Worm (Caenorhabditis elegans) whole organism, L1 larva: ENCODE measurements around the gene rabr-1.

Experiments used
- C34B4.2 ChIP-seq: sonication (generic microtip); optimal IDR thresholded peaks from 2 replicates; lab custom pipeline; 2017; ENCODE audit warnings: mild to moderate bottlenecking, missing genetic modification characterization, missing compliant biosample characterization
- F16B12.6 ChIP-seq: fragments of 150-350 bp; optimal IDR thresholded peaks from 2 replicates; lab custom pipeline; 2014; ENCODE audit warnings: missing biosample characterization, missing genetic modification characterization
- alr-1 ChIP-seq: fragments of 200-800 bp; sonication (Bioruptor generic); optimal IDR thresholded peaks from 2 replicates; lab custom pipeline; 2018; ENCODE audit warnings: borderline replicate concordance, mild to moderate bottlenecking, missing genetic modification characterization, missing compliant biosample characterization
- aly-2 ChIP-seq: fragments of 150-350 bp; optimal IDR thresholded peaks from 2 replicates; lab custom pipeline; 2014; ENCODE audit warnings: missing biosample characterization, missing genetic modification characterization
- ama-1 ChIP-seq: fragments of 150-350 bp; optimal IDR thresholded peaks from 2 replicates; lab custom pipeline; 2014
- blmp-1 ChIP-seq: fragments of 150-350 bp; optimal IDR thresholded peaks from 2 replicates; lab custom pipeline; 2014; ENCODE audit warnings: missing biosample characterization, missing genetic modification characterization
- ceh-8 ChIP-seq: fragments of 200-800 bp; sonication (Bioruptor generic); optimal IDR thresholded peaks from 2 replicates; lab custom pipeline; 2018; ENCODE audit warnings: mild to moderate bottlenecking, missing genetic modification characterization, moderate library complexity, missing compliant biosample characterization
- ceh-82 ChIP-seq, 3 experiments: fragments of 150-350 bp in 1 of 3; sonication (generic microtip) in 2 of 3; optimal IDR thresholded peaks; 2 replicates each; lab custom pipeline; 2014 to 2017; ENCODE audit warnings: missing biosample characterization in 3 of 3, missing genetic modification characterization in 3 of 3
- ceh-88 ChIP-seq: fragments of 200-800 bp; sonication (Bioruptor generic); IDR thresholded peaks from 2 replicates; pipeline ENCODE4 v1.3.6; 2022; ENCODE audit warnings: missing genetic modification characterization, missing compliant biosample characterization
- ceh-90 ChIP-seq: sonication (generic microtip); optimal IDR thresholded peaks from 2 replicates; lab custom pipeline; 2016; ENCODE audit warnings: missing genetic modification characterization, missing compliant biosample characterization
- ces-1 ChIP-seq: fragments of 150-350 bp; optimal IDR thresholded peaks from 2 replicates; lab custom pipeline; 2014; ENCODE audit warnings: missing biosample characterization, missing genetic modification reagents, missing genetic modification characterization
- dsc-1 ChIP-seq: sonication (generic microtip); optimal IDR thresholded peaks from 2 replicates; lab custom pipeline; 2016; ENCODE audit warnings: mild to moderate bottlenecking, missing genetic modification characterization, missing compliant biosample characterization
- efl-1 ChIP-seq, 4 experiments: fragments of 150-350 bp; optimal IDR thresholded peaks in 3 of 4; peaks in 1 of 4; 1 replicate in 1 of 4; 2 replicates in 3 of 4; lab custom pipeline; 2014; ENCODE audit warnings: missing biosample characterization in 2 of 4, missing genetic modification characterization in 2 of 4, missing genetic modification reagents in 2 of 4
- efl-3 ChIP-seq: fragments of 200-800 bp; sonication (Bioruptor generic); optimal IDR thresholded peaks from 2 replicates; lab custom pipeline; 2018; ENCODE audit warnings: mild to moderate bottlenecking, missing genetic modification characterization, missing compliant biosample characterization
- egl-27 ChIP-seq, 2 experiments: fragments of 150-350 bp in 1 of 2; sonication (generic microtip); optimal IDR thresholded peaks; 3 replicates each; lab custom pipeline; 2017 to 2018; ENCODE audit warnings: missing biosample characterization in 2 of 2, missing genetic modification characterization in 2 of 2, missing genetic modification reagents in 2 of 2
- elt-3 ChIP-seq, 6 experiments: fragments of 150-350 bp in 1 of 6; sonication (generic microtip); optimal IDR thresholded peaks; 2 replicates each; lab custom pipeline; 2017 to 2018; ENCODE audit warnings: missing biosample characterization in 6 of 6, missing genetic modification characterization in 6 of 6, inconsistent platforms in 1 of 6
- fkh-10 ChIP-seq: sonication (generic microtip); optimal IDR thresholded peaks from 2 replicates; lab custom pipeline; 2017; ENCODE audit warnings: missing biosample characterization, missing genetic modification reagents, missing genetic modification characterization
- fos-1 ChIP-seq: fragments of 150-350 bp; optimal IDR thresholded peaks from 2 replicates; lab custom pipeline; 2014; ENCODE audit warnings: missing biosample characterization, missing genetic modification characterization
- hlh-17 ChIP-seq: fragments of 200-800 bp; sonication (Bioruptor generic); optimal IDR thresholded peaks from 2 replicates; lab custom pipeline; 2018; ENCODE audit warnings: missing genetic modification characterization, mild to moderate bottlenecking, missing compliant biosample characterization, moderate library complexity, borderline replicate concordance
- hlh-4 ChIP-seq: sonication (generic microtip); optimal IDR thresholded peaks from 2 replicates; lab custom pipeline; 2016; ENCODE audit warnings: mild to moderate bottlenecking, missing genetic modification characterization, missing compliant biosample characterization
- irx-1 ChIP-seq: sonication (generic microtip); optimal IDR thresholded peaks from 2 replicates; lab custom pipeline; 2016; ENCODE audit warnings: missing genetic modification characterization, missing compliant biosample characterization
- isw-1 ChIP-seq: fragments of 200-800 bp; sonication (Bioruptor generic); IDR thresholded peaks from 2 replicates; pipeline ENCODE4 v1.3.6; 2022; ENCODE audit warnings: missing genetic modification characterization, missing compliant biosample characterization
- jun-1 ChIP-seq: fragments of 150-350 bp; optimal IDR thresholded peaks from 2 replicates; lab custom pipeline; 2014; ENCODE audit warnings: missing biosample characterization, missing genetic modification reagents, missing genetic modification characterization
- lin-13 ChIP-seq: fragments of 150-350 bp; optimal IDR thresholded peaks from 2 replicates; lab custom pipeline; 2014; ENCODE audit warnings: missing biosample characterization, missing genetic modification reagents, missing genetic modification characterization
- lin-15B ChIP-seq: fragments of 150-350 bp; sonication (generic microtip); optimal IDR thresholded peaks from 3 replicates; lab custom pipeline; 2014; ENCODE audit warnings: missing biosample characterization, missing genetic modification characterization
- lin-39 ChIP-seq: fragments of 150-350 bp; optimal IDR thresholded peaks from 2 replicates; lab custom pipeline; 2014; ENCODE audit warnings: missing biosample characterization, missing genetic modification reagents, missing genetic modification characterization
- mab-9 ChIP-seq: fragments of 200-800 bp; sonication (Bioruptor generic); IDR thresholded peaks from 2 replicates; pipeline ENCODE4 v1.3.6; 2022; ENCODE audit warnings: missing genetic modification reagents, missing genetic modification characterization, missing compliant biosample characterization
- nhr-20 ChIP-seq: sonication (generic microtip); optimal IDR thresholded peaks from 2 replicates; lab custom pipeline; 2016; ENCODE audit warnings: mild to moderate bottlenecking, missing genetic modification characterization, missing compliant biosample characterization
- nhr-28 ChIP-seq: fragments of 150-350 bp; optimal IDR thresholded peaks from 2 replicates; lab custom pipeline; 2014; ENCODE audit warnings: missing biosample characterization, missing genetic modification characterization
- nhr-47 ChIP-seq: sonication (generic microtip); optimal IDR thresholded peaks from 2 replicates; lab custom pipeline; 2016; ENCODE audit warnings: mild to moderate bottlenecking, missing genetic modification characterization, moderate library complexity, missing compliant biosample characterization
- nhr-71 ChIP-seq: sonication (generic microtip); optimal IDR thresholded peaks from 2 replicates; lab custom pipeline; 2016; ENCODE audit warnings: mild to moderate bottlenecking, missing genetic modification characterization, moderate library complexity, missing compliant biosample characterization
- nhr-76 ChIP-seq: sonication (generic microtip); optimal IDR thresholded peaks from 2 replicates; lab custom pipeline; 2017; ENCODE audit warnings: missing biosample characterization, missing genetic modification characterization
- nhr-77 ChIP-seq: fragments of 150-350 bp; optimal IDR thresholded peaks from 2 replicates; lab custom pipeline; 2014; ENCODE audit warnings: missing biosample characterization, missing genetic modification characterization
- nhr-84 ChIP-seq: sonication (generic microtip); optimal IDR thresholded peaks from 2 replicates; lab custom pipeline; 2017; ENCODE audit warnings: missing biosample characterization, missing genetic modification characterization
- nhr-85 ChIP-seq: sonication (generic microtip); peaks from one replicate; lab custom pipeline; 2016; ENCODE audit warnings: missing genetic modification characterization, inconsistent platforms, missing compliant biosample characterization
- pag-3 ChIP-seq: sonication (generic microtip); optimal IDR thresholded peaks from 2 replicates; lab custom pipeline; 2017; ENCODE audit warnings: missing genetic modification characterization, mild to moderate bottlenecking, missing compliant biosample characterization, antibody characterized with exemption, borderline replicate concordance; ENCODE audit not compliant: insufficient read depth
- pax-3 ChIP-seq: fragments of 200-800 bp; sonication (Bioruptor generic); optimal IDR thresholded peaks from 2 replicates; lab custom pipeline; 2018; ENCODE audit warnings: mild to moderate bottlenecking, missing genetic modification characterization, moderate library complexity, missing compliant biosample characterization
- pqm-1 ChIP-seq: sonication (generic microtip); optimal IDR thresholded peaks from 3 replicates; lab custom pipeline; 2017; ENCODE audit warnings: missing biosample characterization, missing genetic modification characterization
- rnt-1 ChIP-seq: sonication (generic microtip); optimal IDR thresholded peaks from 2 replicates; lab custom pipeline; 2016; ENCODE audit warnings: mild to moderate bottlenecking, missing genetic modification characterization, moderate library complexity, missing compliant biosample characterization
- sox-4 ChIP-seq: sonication (generic microtip); optimal IDR thresholded peaks from 2 replicates; lab custom pipeline; 2016; ENCODE audit warnings: missing genetic modification characterization, missing compliant biosample characterization
- sptf-1 ChIP-seq: fragments of 150-350 bp; optimal IDR thresholded peaks from 2 replicates; lab custom pipeline; 2014; ENCODE audit warnings: missing biosample characterization, missing genetic modification characterization
- sup-37 ChIP-seq: fragments of 200-800 bp; sonication (Bioruptor generic); optimal IDR thresholded peaks from 2 replicates; lab custom pipeline; 2018; ENCODE audit warnings: mild to moderate bottlenecking, missing genetic modification characterization, missing compliant biosample characterization
- tbx-2 ChIP-seq: sonication (generic microtip); optimal IDR thresholded peaks from 2 replicates; lab custom pipeline; 2016; ENCODE audit warnings: missing genetic modification characterization, missing compliant biosample characterization
- tlp-1 ChIP-seq: fragments of 150-350 bp; optimal IDR thresholded peaks from 2 replicates; lab custom pipeline; 2014; ENCODE audit warnings: missing biosample characterization, missing genetic modification characterization
- unc-130 ChIP-seq: fragments of 150-350 bp; optimal IDR thresholded peaks from 2 replicates; lab custom pipeline; 2017; ENCODE audit warnings: missing biosample characterization, missing genetic modification characterization, inconsistent platforms
- unc-62 ChIP-seq: fragments of 150-350 bp; optimal IDR thresholded peaks from 2 replicates; lab custom pipeline; 2014; ENCODE audit warnings: missing biosample characterization, missing genetic modification reagents, missing genetic modification characterization
- unc-86 ChIP-seq: sonication (generic microtip); optimal IDR thresholded peaks from 2 replicates; lab custom pipeline; 2016; ENCODE audit warnings: missing genetic modification characterization, missing compliant biosample characterization
- vab-15 ChIP-seq: sonication (generic microtip); optimal IDR thresholded peaks from 2 replicates; lab custom pipeline; 2017; ENCODE audit warnings: missing genotype, mild to moderate bottlenecking, missing genetic modification characterization, missing compliant biosample characterization
- xbp-1 ChIP-seq: sonication (generic microtip); optimal IDR thresholded peaks from 2 replicates; lab custom pipeline; 2016; ENCODE audit warnings: missing genetic modification characterization, missing compliant biosample characterization
- zip-4 ChIP-seq: fragments of 200-800 bp; sonication (Bioruptor generic); optimal IDR thresholded peaks from 2 replicates; lab custom pipeline; 2018; ENCODE audit warnings: mild to moderate bottlenecking, missing genetic modification characterization, moderate library complexity, missing compliant biosample characterization
- ztf-11 ChIP-seq, 2 experiments: sonication (generic microtip); optimal IDR thresholded peaks; 2 replicates each; lab custom pipeline; 2016 to 2017; ENCODE audit warnings: missing genetic modification characterization in 2 of 2, missing biosample characterization in 1 of 2, missing compliant biosample characterization in 1 of 2

Gene rabr-1

ce11 chrX:2461742-2462141 is 34.2 kb upstream of the rabr-1 start (continued):
- TF ChIP-seq pag-3 (no peak), jun-1 (tag; lab: Kevin White, UChicago) (no peak), lin-15B (tag; lab: Kevin White, UChicago) (no peak), sup-37 (GFP tag; lab: Kevin White, UChicago) (no peak)

- no peak for TF ChIP-seq blmp-1
- TF ChIP-seq aly-2 = no peak
- TF ChIP-seq ceh-90 (tag; lab: Kevin White, UChicago) = no peak
- TF ChIP-seq pag-3 = no peak
- TF ChIP-seq ceh-82 (tag; optimal IDR thresholded peaks at IDR 0.05; lab: Kevin White, UChicago) = no peak
- TF ChIP-seq xbp-1 (tag; lab: Kevin White, UChicago) = peak; percentile 1
- no peak for TF ChIP-seq alr-1
- no peak for TF ChIP-seq jun-1 (tag; lab: Kevin White, UChicago)
- no peak for TF ChIP-seq lin-39 (tag; lab: Kevin White, UChicago)
- TF ChIP-seq ceh-8 (GFP tag; lab: Kevin White, UChicago) = peak; percentile 79
- no peak for TF ChIP-seq nhr-20
- peak; percentile 36; the same call in 1 of the 2 replicates for TF ChIP-seq ceh-88 (GFP tag; lab: Robert Waterston, UW)
- TF ChIP-seq fkh-10 (GFP tag; lab: Kevin White, UChicago) = no peak
- no peak for TF ChIP-seq F16B12.6 (tag; lab: Kevin White, UChicago)
- TF ChIP-seq sptf-1 (tag; lab: Kevin White, UChicago) = no peak
- no peak for TF ChIP-seq nhr-77 (tag; lab: Kevin White, UChicago)
- TF ChIP-seq nhr-28 (tag; lab: Kevin White, UChicago) = no peak
- no peak for TF ChIP-seq pqm-1 (tag; lab: Kevin White, UChicago)
- no peak for TF ChIP-seq vab-15 (tag; lab: Kevin White, UChicago)
- no peak for TF ChIP-seq ama-1 (lab: Kevin White, UChicago)
- TF ChIP-seq mab-9 = no peak
- no peak for TF ChIP-seq nhr-85 (tag; lab: Kevin White, UChicago)
- TF ChIP-seq elt-3 (tag; optimal IDR thresholded peaks at IDR 0.05; lab: Kevin White, UChicago) = no peak
- no peak for TF ChIP-seq sox-4
- no peak for TF ChIP-seq ztf-11 (tag; optimal IDR thresholded peaks at IDR 0.05; lab: Kevin White, UChicago)
- peak; percentile 36 for TF ChIP-seq dsc-1 (tag; lab: Kevin White, UChicago)
- no peak for TF ChIP-seq fos-1 (tag; lab: Kevin White, UChicago)
- TF ChIP-seq nhr-47 (tag; lab: Kevin White, UChicago) = peak; percentile 63
- no peak for TF ChIP-seq zip-4 (GFP tag; lab: Kevin White, UChicago)
- TF ChIP-seq irx-1 (tag; lab: Kevin White, UChicago) = no peak
- TF ChIP-seq tbx-2 (tag; lab: Kevin White, UChicago) = no peak
- TF ChIP-seq nhr-84 (tag; lab: Kevin White, UChicago) = no peak
- no peak for TF ChIP-seq hlh-4 (tag; lab: Kevin White, UChicago)
- no peak for TF ChIP-seq isw-1 (GFP tag; lab: Robert Waterston, UW)
- TF ChIP-seq nhr-71 (tag; lab: Kevin White, UChicago) = peak; percentile 59
- no peak for TF ChIP-seq efl-3
- no peak for TF ChIP-seq lin-13
- no peak for TF ChIP-seq unc-130 (tag; lab: Kevin White, UChicago)
- TF ChIP-seq ces-1 (GFP tag; lab: Kevin White, UChicago) = no peak
- no peak for TF ChIP-seq pax-3 (tag; lab: Kevin White, UChicago)
- TF ChIP-seq C34B4.2 (tag; lab: Kevin White, UChicago) = no peak
- TF ChIP-seq efl-1 (optimal IDR thresholded peaks at IDR 0.05; lab: Kevin White, UChicago) = no peak
- TF ChIP-seq efl-1 (GFP tag; optimal IDR thresholded peaks at IDR 0.05 in 1 of 2; lab: Kevin White, UChicago) = no peak
- peak; percentile 24 for TF ChIP-seq unc-86 (tag; lab: Kevin White, UChicago)
- TF ChIP-seq tlp-1 (tag; lab: Kevin White, UChicago) = no peak
- no peak for TF ChIP-seq rnt-1 (tag; lab: Kevin White, UChicago)
- TF ChIP-seq egl-27 (tag; optimal IDR thresholded peaks at IDR 0.05; lab: Kevin White, UChicago) = no peak
- no peak for TF ChIP-seq hlh-17 (GFP tag; lab: Kevin White, UChicago)
- TF ChIP-seq unc-62 (GFP tag; lab: Kevin White, UChicago) = no peak
- TF ChIP-seq nhr-76 (tag; lab: Kevin White, UChicago) = no peak
Observed at ce11 chrX:2464064-2464463, 31.9 kb upstream of the rabr-1 start.
